Fruit fly (Drosophila melanogaster) whole organism, pupa: Measurements from ENCODE around the gene Coq6.

Experiments used
- CG10348 ChIP-seq: fragments of 200-800 bp; sonication (Bioruptor generic); IDR thresholded peaks from 2 replicates; pipeline ENCODE4 v1.3.6; 2022; ENCODE audit warnings: missing biosample characterization, missing genetic modification characterization
- CG12605 ChIP-seq: fragments of 200-800 bp; sonication (Bioruptor generic); IDR thresholded peaks from 2 replicates; pipeline ENCODE4 v1.3.6; 2022; ENCODE audit warnings: missing biosample characterization, missing genetic modification characterization
- CG13204 ChIP-seq: fragments of 200-800 bp; sonication (Bioruptor generic); optimal IDR thresholded peaks from 2 replicates; lab custom pipeline; 2018; ENCODE audit warnings: missing biosample characterization, mild to moderate bottlenecking, missing genetic modification characterization, moderate library complexity
- CG14655 ChIP-seq: fragments of 200-800 bp; sonication (Bioruptor generic); optimal IDR thresholded peaks from 3 replicates; lab custom pipeline; 2017; ENCODE audit warnings: mild to moderate bottlenecking, missing biosample characterization, missing genetic modification reagents, missing genetic modification characterization
- CG15710 ChIP-seq: fragments of 200-800 bp; sonication (Bioruptor generic); optimal IDR thresholded peaks from 2 replicates; lab custom pipeline; 2018; ENCODE audit warnings: missing biosample characterization, mild to moderate bottlenecking, missing genetic modification characterization, moderate library complexity
- CG17806 ChIP-seq: fragments of 200-800 bp; sonication (Bioruptor generic); optimal IDR thresholded peaks from 2 replicates; lab custom pipeline; 2018; ENCODE audit warnings: missing biosample characterization, mild to moderate bottlenecking, missing genetic modification characterization, moderate library complexity
- CG32121 ChIP-seq: fragments of 200-800 bp; sonication (Bioruptor generic); IDR thresholded peaks from 2 replicates; pipeline ENCODE4 v1.3.6; 2022; ENCODE audit warnings: missing biosample characterization, missing genetic modification characterization
- CG34367 ChIP-seq: fragments of 200-800 bp; sonication (Bioruptor generic); optimal IDR thresholded peaks from 2 replicates; lab custom pipeline; 2018; ENCODE audit warnings: missing biosample characterization, mild to moderate bottlenecking, missing genetic modification characterization
- CG4496 ChIP-seq: fragments of 200-800 bp; sonication (Bioruptor generic); IDR thresholded peaks from 3 replicates; pipeline ENCODE4 v1.3.6; 2022; ENCODE audit warnings: missing biosample characterization, missing genetic modification characterization
- CG8159 ChIP-seq: fragments of 200-800 bp; sonication (Bioruptor generic); optimal IDR thresholded peaks from 3 replicates; lab custom pipeline; 2018; ENCODE audit warnings: missing biosample characterization, mild to moderate bottlenecking, missing genetic modification characterization, moderate library complexity
- CG8301 ChIP-seq: fragments of 200-800 bp; sonication (Bioruptor generic); optimal IDR thresholded peaks from 2 replicates; lab custom pipeline; 2018; ENCODE audit warnings: missing biosample characterization, mild to moderate bottlenecking, missing genetic modification characterization
- CG9948 ChIP-seq: fragments of 200-800 bp; sonication (Bioruptor generic); optimal IDR thresholded peaks from 2 replicates; lab custom pipeline; 2018; ENCODE audit warnings: missing biosample characterization, mild to moderate bottlenecking, missing genetic modification characterization, moderate library complexity
- D1 ChIP-seq: fragments of 200-800 bp; sonication (Bioruptor generic); optimal IDR thresholded peaks from 2 replicates; lab custom pipeline; 2018; ENCODE audit warnings: missing biosample characterization, mild to moderate bottlenecking, missing genetic modification characterization, moderate library complexity
- EcR ChIP-seq: fragments of 200-800 bp; sonication (Bioruptor generic); optimal IDR thresholded peaks from 3 replicates; lab custom pipeline; 2019; ENCODE audit warnings: missing biosample characterization, missing genetic modification characterization, mild to moderate bottlenecking, moderate library complexity, missing genetic modification reagents
- Ets98B ChIP-seq: fragments of 200-800 bp; sonication (Bioruptor generic); IDR thresholded peaks from 2 replicates; pipeline ENCODE4 v1.3.6; 2022; ENCODE audit warnings: missing biosample characterization, missing genetic modification characterization
- Pif1A ChIP-seq: fragments of 200-800 bp; sonication (Bioruptor generic); optimal IDR thresholded peaks from 3 replicates; lab custom pipeline; 2016; ENCODE audit warnings: missing biosample characterization, missing genetic modification characterization
- Pif1B ChIP-seq: fragments of 200-800 bp; sonication (Bioruptor generic); optimal IDR thresholded peaks from 3 replicates; lab custom pipeline; 2016; ENCODE audit warnings: missing biosample characterization, missing genetic modification characterization
- Snoo ChIP-seq: fragments of 200-800 bp; sonication (Bioruptor generic); optimal IDR thresholded peaks from 3 replicates; lab custom pipeline; 2017; ENCODE audit warnings: missing biosample characterization, mild to moderate bottlenecking, missing genetic modification characterization, inconsistent platforms
- fd96Ca ChIP-seq: fragments of 200-800 bp; sonication (Bioruptor generic); IDR thresholded peaks from 3 replicates; pipeline ENCODE4 v1.3.6; 2022; ENCODE audit warnings: missing biosample characterization, missing genetic modification characterization
- gl ChIP-seq: fragments of 200-800 bp; sonication (Bioruptor generic); optimal IDR thresholded peaks from 2 replicates; lab custom pipeline; 2018; ENCODE audit warnings: missing biosample characterization, mild to moderate bottlenecking, missing genetic modification characterization
- rn ChIP-seq: fragments of 200-800 bp; sonication (Bioruptor generic); IDR thresholded peaks from 2 replicates; pipeline ENCODE4 v1.3.6; 2022; ENCODE audit warnings: missing biosample characterization, missing genetic modification characterization

Gene Coq6

DNA sequence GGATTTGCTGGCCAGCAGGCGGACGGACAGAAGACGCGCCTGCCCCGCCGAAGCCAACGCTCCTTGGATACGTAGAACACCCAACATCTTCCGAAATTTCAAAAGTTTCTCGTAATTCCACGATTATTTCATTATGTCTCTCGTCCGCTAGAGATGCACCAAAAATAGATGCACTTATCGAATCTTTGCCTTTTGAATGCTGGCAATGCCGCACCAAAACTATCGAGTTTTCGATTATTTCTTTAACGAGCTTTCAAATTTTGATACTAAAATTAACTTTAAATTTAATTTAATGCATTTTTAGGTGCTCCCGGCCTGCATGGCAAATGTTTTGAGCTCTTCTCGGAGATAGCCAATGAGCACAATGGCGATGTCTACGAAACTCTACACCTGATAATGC is at the start of gene Coq6:
Gene Coq6 (minus strand): TSS at position 163 of the 400 bp plus-strand sequence.
- TF ChIP-seq Snoo (no peak), CG14655 (GFP tag; lab: Kevin White, UChicago) (no peak), CG4496 (GFP tag; lab: Robert Waterston, UW) (0 out of 3 replicates have a peak, but pooled peaks have one; percentile 35)

DNA sequence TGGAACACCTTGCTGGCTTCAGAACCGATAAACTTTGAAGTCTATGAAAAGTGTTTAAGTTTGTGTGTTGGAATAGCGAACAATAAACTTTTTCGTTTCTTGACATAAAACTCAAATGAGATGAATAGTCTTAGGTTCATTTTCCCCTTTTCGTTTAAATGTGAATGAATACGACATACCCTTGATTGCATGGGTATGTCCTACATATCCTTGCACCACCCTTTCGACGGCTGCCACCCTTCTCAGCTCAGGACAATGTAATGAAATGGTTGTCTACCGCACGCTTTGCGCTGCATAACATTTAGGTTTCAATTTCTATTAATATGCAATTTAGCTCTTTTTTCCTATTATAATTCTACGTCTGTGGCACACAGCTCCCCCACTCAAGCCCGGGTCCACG is 49.0 kb upstream of the Coq6 start, which contains the start of gene CG14011:
Gene CG14011 (minus strand): TSS at position 101 of the 400 bp plus-strand sequence.
- TF ChIP-seq CG12605 (no peak), CG8159 (tag; lab: Kevin White, UChicago) (no peak), D1 (tag; lab: Kevin White, UChicago) (no peak), CG13204 (GFP tag; lab: Kevin White, UChicago) (no peak), fd96Ca (no peak), CG15710 (tag; lab: Kevin White, UChicago) (no peak), CG4496 (GFP tag; lab: Robert Waterston, UW) (no peak), gl (no peak)

DNA sequence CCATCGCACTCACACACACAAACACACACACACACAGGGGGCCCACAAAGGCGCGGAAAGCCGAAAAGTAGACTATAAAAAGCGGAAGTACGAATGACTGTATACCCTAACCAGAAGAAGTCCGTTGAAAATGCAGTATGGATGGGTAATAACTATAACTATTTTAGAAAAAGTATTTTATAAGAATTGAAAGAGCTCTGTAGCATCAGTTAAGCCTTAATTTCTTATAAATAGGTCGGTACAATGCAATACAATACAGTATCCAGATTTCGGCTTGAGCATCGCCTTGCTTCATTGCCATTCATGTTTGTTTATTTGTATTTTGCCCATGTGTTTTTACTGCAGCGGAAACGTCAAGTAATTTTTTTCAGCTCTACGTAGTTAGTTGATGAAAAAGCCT is 37.5 kb upstream of the Coq6 start:
- TF ChIP-seq CG34367 (tag; lab: Kevin White, UChicago) = no peak
- peak; percentile 49; the same call in 2 of the 3 replicates for TF ChIP-seq fd96Ca
- TF ChIP-seq EcR (GFP tag; lab: Kevin White, UChicago) = no peak
- no peak for TF ChIP-seq CG17806
- no peak for TF ChIP-seq CG10348 (GFP tag; lab: Robert Waterston, UW)
- TF ChIP-seq Pif1A (GFP tag; lab: Kevin White, UChicago) = peak; percentile 30
- peak; percentile 48 for TF ChIP-seq CG14655 (GFP tag; lab: Kevin White, UChicago)
- no peak for TF ChIP-seq CG8301
- no peak for TF ChIP-seq CG4496 (GFP tag; lab: Robert Waterston, UW)
- no peak for TF ChIP-seq D1 (tag; lab: Kevin White, UChicago)
- TF ChIP-seq Pif1B (GFP tag; lab: Kevin White, UChicago) = peak; percentile 26
- no peak for TF ChIP-seq CG9948 (tag; lab: Kevin White, UChicago)
- no peak for TF ChIP-seq CG12605
- TF ChIP-seq CG32121 = no peak
- TF ChIP-seq gl = no peak
- TF ChIP-seq Ets98B (GFP tag; lab: Robert Waterston, UW) = peak; percentile 43; the same call in 1 of the 2 replicates
- no peak for TF ChIP-seq rn
- no peak for TF ChIP-seq Snoo
- TF ChIP-seq CG8159 (tag; lab: Kevin White, UChicago) = peak; percentile 62
- TF ChIP-seq CG13204 (GFP tag; lab: Kevin White, UChicago) = no peak
- TF ChIP-seq CG15710 (tag; lab: Kevin White, UChicago) = peak; percentile 57

DNA sequence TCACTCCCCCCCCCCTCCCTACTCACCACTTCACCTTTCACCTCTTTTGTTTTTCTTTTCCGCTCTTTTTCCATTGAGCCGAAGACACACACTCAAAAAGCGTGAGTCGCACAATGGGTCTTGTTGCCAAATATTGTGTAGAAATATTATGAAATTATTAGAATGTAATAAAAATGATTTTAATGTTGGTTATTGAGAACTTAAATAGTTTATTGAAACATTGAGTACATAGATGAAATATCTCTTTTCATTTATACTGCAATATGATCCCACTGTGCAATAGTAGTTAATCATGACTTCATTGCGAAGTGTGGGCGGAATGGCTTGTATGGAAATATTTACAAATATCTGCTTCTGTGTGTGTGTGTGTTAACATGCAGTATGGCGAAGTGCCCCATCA is 35.1 kb upstream of the Coq6 start:
- TF ChIP-seq Snoo = no peak
- TF ChIP-seq D1 (tag; lab: Kevin White, UChicago) = no peak
- TF ChIP-seq fd96Ca = peak; percentile 44; the same call in 1 of the 3 replicates
- TF ChIP-seq CG12605 = peak; percentile 81
- no peak for TF ChIP-seq EcR (GFP tag; lab: Kevin White, UChicago)
- TF ChIP-seq CG17806 = peak; percentile 60
- TF ChIP-seq CG4496 (GFP tag; lab: Robert Waterston, UW) = peak; percentile 89
- TF ChIP-seq Ets98B (GFP tag; lab: Robert Waterston, UW) = peak; percentile 84
- TF ChIP-seq Pif1B (GFP tag; lab: Kevin White, UChicago) = peak; percentile 0
- no peak for TF ChIP-seq gl
- no peak for TF ChIP-seq CG13204 (GFP tag; lab: Kevin White, UChicago)
- no peak for TF ChIP-seq CG10348 (GFP tag; lab: Robert Waterston, UW)
- peak; percentile 63 for TF ChIP-seq CG8301
- peak; percentile 20 for TF ChIP-seq Pif1A (GFP tag; lab: Kevin White, UChicago)
- peak; percentile 57 for TF ChIP-seq CG9948 (tag; lab: Kevin White, UChicago)
- TF ChIP-seq CG34367 (tag; lab: Kevin White, UChicago) = peak; percentile 30
- TF ChIP-seq rn = peak; percentile 40; the same call in 1 of the 2 replicates
- peak; percentile 63 for TF ChIP-seq CG14655 (GFP tag; lab: Kevin White, UChicago)
- TF ChIP-seq CG8159 (tag; lab: Kevin White, UChicago) = peak; percentile 71
- TF ChIP-seq CG32121 = peak; percentile 72; the same call in 1 of the 2 replicates
- peak; percentile 64 for TF ChIP-seq CG15710 (tag; lab: Kevin White, UChicago)

DNA sequence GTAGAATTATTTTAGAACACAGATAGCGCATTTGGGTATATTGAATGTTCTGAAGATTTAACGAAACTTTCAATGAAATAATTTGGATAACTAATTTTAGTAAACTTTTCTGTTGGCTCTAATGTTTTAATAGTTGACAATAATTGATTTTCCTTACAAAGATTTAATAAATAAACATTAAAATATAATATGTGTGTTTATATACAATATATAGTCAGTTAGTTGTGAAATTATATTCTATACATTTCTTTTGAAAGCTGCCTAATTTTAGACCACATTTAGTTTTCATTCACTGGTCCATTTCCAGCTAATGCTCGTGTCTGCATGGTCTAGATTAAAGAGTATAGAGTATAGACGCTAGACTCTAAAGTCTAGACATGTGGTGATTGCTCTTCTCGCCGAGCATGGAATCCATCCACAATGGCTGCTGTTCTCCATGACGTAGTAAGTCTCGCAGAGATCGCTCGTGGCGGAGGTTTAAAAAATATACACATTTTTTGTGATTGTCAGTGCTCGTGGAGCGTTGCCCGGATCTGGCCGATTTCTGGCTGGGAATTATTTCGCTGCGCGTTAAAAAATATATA is 26.9 kb upstream of the Coq6 start, which contains the start of gene GluRIIB:
Gene GluRIIB (plus strand): TSS at position 534 of the 584 bp plus-strand sequence.
- TF ChIP-seq Ets98B (GFP tag; lab: Robert Waterston, UW) (no peak), CG9948 (tag; lab: Kevin White, UChicago) (no peak), CG10348 (GFP tag; lab: Robert Waterston, UW) (no peak), CG14655 (GFP tag; lab: Kevin White, UChicago) (peak; percentile 20), Snoo (no peak), CG15710 (tag; lab: Kevin White, UChicago) (no peak), CG8301 (no peak)

DNA sequence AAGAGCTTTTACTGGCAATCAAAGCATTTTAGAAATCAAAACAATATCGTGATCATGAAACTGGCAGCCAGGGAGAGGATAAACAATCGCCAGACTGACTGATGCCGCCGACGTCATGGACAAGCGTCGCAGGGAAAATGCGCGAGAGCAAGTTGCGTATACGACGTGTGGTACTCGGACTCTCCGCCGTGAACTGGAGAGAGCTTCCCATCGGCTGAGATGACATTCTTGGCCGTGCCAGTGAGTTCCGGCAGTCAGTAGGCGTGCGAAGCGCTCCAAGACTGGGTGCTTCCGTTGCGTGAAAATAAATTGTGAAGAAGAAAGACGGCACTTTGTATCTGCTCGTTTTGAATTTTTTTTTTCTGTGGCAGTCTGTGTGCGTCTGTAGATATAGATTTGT is 22.8 kb upstream of the Coq6 start, which contains the start of gene GluRIIA:
Gene GluRIIA (plus strand): TSS at position 255 of the 400 bp plus-strand sequence.
- no peak for TF ChIP-seq rn
- TF ChIP-seq Snoo = no peak
- TF ChIP-seq gl = no peak
- no peak for TF ChIP-seq EcR (GFP tag; lab: Kevin White, UChicago)
- no peak for TF ChIP-seq Ets98B (GFP tag; lab: Robert Waterston, UW)
- TF ChIP-seq CG4496 (GFP tag; lab: Robert Waterston, UW) = no peak
- no peak for TF ChIP-seq Pif1A (GFP tag; lab: Kevin White, UChicago)
- TF ChIP-seq CG32121 = no peak
- no peak for TF ChIP-seq CG13204 (GFP tag; lab: Kevin White, UChicago)
- no peak for TF ChIP-seq CG9948 (tag; lab: Kevin White, UChicago)
- no peak for TF ChIP-seq CG15710 (tag; lab: Kevin White, UChicago)
- no peak for TF ChIP-seq Pif1B (GFP tag; lab: Kevin White, UChicago)
- no peak for TF ChIP-seq fd96Ca
- no peak for TF ChIP-seq CG12605
- no peak for TF ChIP-seq CG34367 (tag; lab: Kevin White, UChicago)
- TF ChIP-seq CG8301 = no peak
